Fruit fly (Drosophila melanogaster) S2 (cell line): Measurements from ENCODE around the gene CG13950.

Experiments used
- CG8478 ChIP-seq: fragments of >200 bp; optimal IDR thresholded peaks from 2 replicates; lab custom pipeline; 2018
- CTCF ChIP-seq, 2 experiments: fragments of >200 bp; optimal IDR thresholded peaks; 2 replicates each; lab custom pipeline; 2018

Gene CG13950

DNA sequence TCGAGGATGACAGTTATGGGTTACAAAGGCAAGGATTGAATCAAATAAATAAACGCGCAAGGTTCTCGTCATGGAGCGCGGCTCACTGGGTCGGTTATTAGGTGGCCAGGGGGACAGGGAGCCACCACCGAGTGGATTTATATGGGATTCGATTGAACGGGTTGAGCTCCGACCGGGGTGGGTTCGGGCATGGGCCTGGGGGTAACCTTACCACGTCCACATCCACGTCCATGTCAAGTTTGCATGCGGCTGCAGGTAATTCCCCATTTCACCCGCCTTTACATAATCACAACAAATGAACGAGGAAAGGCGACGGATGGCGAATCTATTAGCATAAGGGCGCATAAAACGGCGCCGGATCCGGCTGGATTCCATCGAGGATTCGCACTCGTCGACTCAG lies at the start of gene CG13950:
Gene CG13950, plus strand, starts transcription at position 301 of the 400 bp plus-strand sequence.
- TF ChIP-seq CTCF (optimal IDR thresholded peaks at IDR 0.05; lab: Kevin White, UChicago) (no peak), CG8478 (lab: Kevin White, UChicago) (no peak)

DNA sequence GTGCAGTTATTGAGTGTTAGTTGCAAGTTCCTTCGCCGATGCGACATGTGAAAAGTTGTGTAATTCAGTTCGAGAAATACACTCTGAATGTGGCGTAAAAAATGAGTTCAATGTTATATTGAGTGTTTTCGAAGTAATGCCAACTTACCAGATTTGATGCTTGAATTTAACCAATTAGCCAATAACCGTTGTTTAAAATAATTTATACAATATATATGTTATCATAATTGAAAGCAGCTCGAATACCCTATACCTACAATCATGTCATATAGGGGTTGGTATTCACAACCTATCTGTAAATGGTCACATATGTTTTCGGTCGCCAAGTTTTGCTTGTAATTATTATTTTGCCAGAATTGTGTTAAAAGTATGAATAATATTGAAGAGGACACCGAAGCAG lies 49.7 kb upstream of the CG13950 start, which contains the start of gene Nnf1b:
Gene Nnf1b, plus strand, starts transcription at position 301 of the 400 bp plus-strand sequence.
- TF ChIP-seq CTCF (optimal IDR thresholded peaks at IDR 0.05; lab: Kevin White, UChicago) (no peak), CG8478 (lab: Kevin White, UChicago) (no peak)

DNA sequence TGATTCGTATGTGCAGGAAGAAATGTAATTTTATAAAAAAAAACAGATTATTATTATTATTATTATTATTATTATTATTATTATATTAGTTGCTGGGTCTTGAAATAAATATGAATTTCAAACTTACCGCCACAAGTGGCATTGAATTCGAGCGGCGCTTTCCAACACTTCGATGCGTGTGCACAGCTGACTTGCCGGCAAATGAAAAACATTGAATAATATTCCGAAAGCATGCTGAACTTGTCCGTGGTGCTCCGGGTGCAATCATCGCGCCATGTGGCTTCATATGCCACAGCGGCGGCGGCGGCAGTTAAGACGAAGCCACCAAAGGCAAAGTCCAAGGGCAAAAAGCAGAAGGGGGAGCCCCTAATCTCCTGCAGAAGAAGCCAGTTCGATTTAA lies 48.6 kb upstream of the CG13950 start, which contains the start of gene Dbp21E2:
Gene Dbp21E2, plus strand, starts transcription at position 180 of the 400 bp plus-strand sequence.
- TF ChIP-seq CTCF (optimal IDR thresholded peaks at IDR 0.05; lab: Kevin White, UChicago), result no peak
- no peak for TF ChIP-seq CG8478 (lab: Kevin White, UChicago)

DNA sequence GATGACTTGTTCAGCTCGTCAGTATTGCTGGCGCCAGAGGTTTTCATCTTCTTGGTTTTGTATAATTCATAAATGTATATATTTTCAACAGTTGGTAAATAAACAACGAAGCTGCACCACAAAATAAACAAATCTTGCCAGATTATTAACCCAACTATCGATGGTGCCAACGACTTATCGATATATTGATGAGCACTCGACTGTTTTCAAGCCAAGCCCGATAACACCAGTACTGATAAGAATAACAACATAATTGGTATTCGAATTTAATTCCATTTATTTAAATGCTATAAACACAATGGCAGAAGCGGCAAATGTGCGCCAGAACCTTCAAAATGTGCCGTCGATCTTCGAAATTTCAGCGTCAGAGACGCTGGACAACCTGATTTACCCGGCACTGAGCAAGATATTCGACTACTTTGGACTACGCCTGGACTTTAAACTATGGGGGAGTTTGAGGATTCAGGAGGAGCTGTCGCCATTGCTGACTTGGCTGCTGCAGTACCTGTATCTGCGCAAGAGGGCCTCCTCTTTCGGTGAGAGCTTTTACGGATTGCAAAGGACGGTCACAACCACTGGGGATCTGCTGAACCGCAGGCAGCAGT lies 44.1 kb upstream of the CG13950 start, which contains the start of the genes Saf6 and Pex12:
Gene Saf6, minus strand, starts transcription at position 166 of the 605 bp plus-strand sequence.
Gene Pex12, plus strand, starts transcription at position 209 of the 605 bp plus-strand sequence.
- TF ChIP-seq CG8478 (lab: Kevin White, UChicago) (no peak), CTCF (optimal IDR thresholded peaks at IDR 0.05; lab: Kevin White, UChicago) (no peak)

DNA sequence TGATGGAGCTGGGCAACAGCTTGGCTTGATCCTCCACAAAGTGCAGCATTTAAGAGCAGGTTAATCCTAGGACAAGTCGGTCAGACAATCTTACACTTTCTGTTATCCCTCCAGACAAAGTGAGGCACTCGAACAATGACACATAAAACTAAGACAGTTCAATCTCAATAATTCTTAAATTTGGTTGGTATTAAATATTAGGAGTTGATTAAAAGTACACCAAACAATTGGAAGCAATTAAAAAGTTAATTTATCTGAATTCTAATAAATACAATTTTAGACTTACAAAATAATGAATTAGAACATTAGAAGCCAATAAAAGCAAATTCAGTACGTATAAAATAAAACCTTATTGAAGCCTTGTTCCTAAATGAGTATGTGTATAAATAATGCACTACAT lies 42.1 kb upstream of the CG13950 start, which contains the start of gene CG15880:
Gene CG15880, minus strand, starts transcription at position 101 of the 400 bp plus-strand sequence.
- TF ChIP-seq CG8478 (lab: Kevin White, UChicago), result no peak
- TF ChIP-seq CTCF (optimal IDR thresholded peaks at IDR 0.05; lab: Kevin White, UChicago), result no peak

DNA sequence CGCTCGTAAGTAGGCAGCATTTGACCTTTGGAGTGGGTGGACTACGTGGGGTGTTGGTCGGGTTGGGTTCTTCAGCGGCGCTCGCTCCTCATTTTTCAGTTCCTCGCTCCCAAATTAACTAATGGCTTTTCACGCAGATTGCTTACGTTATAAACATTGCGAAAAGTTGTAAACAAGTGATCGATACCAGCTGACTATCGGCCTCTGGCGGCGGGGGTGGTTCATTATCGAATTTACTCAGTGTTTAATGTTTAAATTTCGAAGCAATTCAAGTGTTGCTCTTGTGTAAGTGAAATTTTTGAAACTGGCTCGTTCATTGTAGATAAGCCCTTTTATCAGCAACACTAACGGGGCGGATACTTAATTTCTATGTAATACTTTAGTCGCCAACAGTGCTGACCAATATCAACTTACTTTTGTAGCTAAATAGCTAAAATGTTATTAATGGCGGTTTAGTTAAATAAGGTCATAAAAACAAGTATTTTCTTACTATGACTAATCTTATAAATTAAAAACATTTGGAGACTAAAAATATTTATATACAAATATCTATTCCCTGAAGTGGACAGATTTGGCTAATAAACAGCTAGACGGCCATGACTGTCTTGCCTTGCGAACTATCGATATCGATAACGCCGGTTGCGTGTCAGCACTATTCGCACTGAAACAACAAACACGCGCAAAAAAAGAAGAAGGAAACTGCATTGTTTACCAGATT lies 40.5 kb upstream of the CG13950 start, which contains the start of the genes PGAP2 and Clp:
Gene PGAP2, minus strand, starts transcription at position 194 of the 718 bp plus-strand sequence.
Gene Clp, plus strand, starts transcription at position 650 of the 718 bp plus-strand sequence.
- peak in 1 of 2 experiments; percentile 35 for TF ChIP-seq CTCF (optimal IDR thresholded peaks at IDR 0.05; lab: Kevin White, UChicago)
- TF ChIP-seq CG8478 (lab: Kevin White, UChicago), result no peak

DNA sequence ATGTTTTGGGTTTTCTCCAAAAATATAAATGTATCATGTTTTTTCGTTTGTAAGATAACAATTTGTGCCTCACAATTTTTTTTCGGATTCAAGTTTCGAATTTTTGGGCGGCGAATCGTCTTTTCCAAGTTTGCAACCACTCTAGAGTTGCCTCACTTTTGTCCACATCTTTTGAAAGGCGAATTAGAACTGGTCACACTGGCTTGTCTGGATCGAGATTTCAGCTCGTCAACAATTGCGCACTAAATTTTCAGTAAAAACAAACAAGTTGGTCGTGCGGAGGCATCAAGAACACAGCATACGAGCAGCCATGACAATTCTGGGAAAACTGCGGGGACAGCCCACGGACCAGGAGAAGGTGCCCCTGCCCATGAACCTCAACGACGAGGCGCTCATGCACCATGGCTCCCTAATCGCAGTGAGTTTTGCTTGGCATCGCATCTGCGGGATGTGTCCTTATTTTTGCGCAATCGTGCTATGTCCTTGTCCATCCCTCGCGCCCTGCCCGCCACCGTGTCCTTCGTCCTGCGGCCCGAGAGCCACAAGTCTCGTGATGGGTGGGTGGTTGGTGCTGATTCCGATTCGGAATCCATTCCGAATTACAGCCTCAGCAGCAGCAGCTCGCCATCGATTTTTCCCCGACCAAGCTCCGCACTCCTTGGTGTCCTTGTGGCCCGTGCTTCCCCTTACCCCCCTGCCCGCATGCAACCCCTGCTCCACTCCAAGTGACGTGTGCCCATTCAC lies 38.6 kb upstream of the CG13950 start, which contains the start of gene CG3662:
Gene CG3662, plus strand, starts transcription at position 48 of the 744 bp plus-strand sequence.
- TF ChIP-seq CG8478 (lab: Kevin White, UChicago), result no peak
- peak; percentile 36 to 56 for TF ChIP-seq CTCF (optimal IDR thresholded peaks at IDR 0.05; lab: Kevin White, UChicago)

DNA sequence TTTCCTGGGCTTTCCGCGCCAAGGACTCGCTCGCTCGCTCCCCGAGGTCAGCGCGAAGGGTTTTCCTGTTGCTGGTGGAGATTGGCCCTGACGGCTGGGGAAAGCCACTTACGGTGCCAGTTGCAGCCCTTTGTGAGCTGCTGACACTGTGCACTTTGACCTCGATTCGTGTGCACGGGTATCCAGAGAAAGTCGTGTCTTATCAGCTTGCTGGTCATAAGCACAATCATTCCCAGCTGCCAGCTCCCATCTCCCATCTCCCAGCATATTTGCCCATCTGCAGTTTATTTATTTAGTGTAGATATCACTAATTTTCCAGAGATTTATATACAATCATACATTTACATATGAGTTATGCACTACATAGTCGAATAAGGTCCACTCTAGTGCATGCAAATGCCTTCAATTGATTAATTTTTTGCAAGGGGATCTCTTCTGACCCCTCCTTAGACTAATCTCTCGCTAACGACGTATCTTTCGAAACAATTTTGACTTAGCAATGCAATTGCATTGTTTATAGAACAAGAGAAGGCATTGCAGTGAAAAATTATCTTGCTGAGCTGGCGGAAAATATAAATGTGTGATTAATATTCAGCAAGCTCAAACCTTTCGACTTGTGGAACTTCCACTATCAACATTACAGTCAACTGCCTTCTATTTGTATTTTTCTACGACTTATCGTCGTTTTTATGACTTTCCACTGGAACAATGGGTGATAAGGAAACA lies 37.8 kb upstream of the CG13950 start:
- TF ChIP-seq CTCF (optimal IDR thresholded peaks at IDR 0.05; lab: Kevin White, UChicago), result no peak
- no peak for TF ChIP-seq CG8478 (lab: Kevin White, UChicago)

DNA sequence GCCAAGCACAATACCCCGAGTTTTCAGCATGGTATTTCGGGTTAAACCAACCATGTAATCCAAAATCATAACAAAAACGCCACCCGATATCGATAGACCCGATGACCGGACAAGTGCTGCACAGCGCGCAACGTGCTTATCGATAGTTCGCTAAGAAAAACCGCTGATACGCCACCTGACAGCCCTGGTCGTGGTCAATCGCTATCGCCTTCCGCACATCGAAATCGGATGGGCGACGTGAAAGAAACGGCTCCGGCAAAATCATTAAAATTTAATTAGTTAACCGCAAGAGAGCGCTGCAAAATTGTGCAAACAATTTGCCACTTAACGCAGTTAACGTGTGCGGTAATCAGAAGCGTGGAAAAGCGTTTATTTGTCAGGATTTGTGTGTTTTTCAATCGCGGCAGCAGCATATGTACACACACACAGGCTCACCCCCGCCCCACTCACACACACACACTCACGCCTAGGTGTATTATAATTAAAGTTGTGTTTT lies 34.2 kb upstream of the CG13950 start, which contains the start of the genes CG3862 and dock:
Gene CG3862, minus strand, starts transcription at position 94 of the 496 bp plus-strand sequence.
Gene dock, plus strand, starts transcription at position 202 of the 496 bp plus-strand sequence.
- no peak for TF ChIP-seq CG8478 (lab: Kevin White, UChicago)
- peak; percentile 59 to 65 for TF ChIP-seq CTCF (optimal IDR thresholded peaks at IDR 0.05; lab: Kevin White, UChicago)

DNA sequence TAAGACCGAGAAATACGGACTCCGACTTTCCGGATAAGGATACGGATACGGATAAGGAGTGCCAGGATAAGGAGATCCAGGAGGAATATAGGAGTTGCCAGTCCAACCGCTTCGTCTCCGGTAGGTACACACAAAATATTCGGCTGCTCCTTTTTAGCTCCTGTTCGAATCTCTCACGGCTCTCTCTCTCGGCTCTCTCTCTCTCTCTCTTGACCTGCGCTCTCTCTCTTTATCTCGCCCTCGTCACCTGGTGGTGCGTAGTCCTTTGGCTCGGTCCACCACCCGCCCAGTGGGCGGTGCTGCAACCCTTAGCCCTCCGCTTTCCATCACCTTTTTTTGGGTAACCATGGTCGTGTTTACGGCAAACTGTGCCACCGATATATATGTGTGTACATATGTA lies 33.6 kb upstream of the CG13950 start:
- TF ChIP-seq CTCF (optimal IDR thresholded peaks at IDR 0.05; lab: Kevin White, UChicago), result no peak
- no peak for TF ChIP-seq CG8478 (lab: Kevin White, UChicago)

DNA sequence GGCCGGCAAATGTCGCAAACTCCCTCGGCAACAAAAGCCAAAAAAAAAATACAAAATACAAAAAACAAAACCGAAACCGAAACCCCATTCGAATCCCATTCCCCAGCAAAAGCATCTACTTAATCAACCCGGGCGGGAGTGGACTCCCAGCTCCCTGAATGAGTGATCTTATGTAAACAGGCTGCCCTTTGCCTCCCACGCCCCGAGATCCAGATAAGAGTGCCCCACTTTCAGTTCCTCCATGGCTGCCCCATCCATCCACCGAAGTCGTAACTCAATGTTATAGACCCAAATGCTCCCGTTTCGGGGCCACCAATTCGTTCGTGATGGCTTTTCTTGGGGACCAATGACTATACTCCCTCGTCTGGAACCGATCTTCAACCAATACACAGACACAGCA lies 32.9 kb upstream of the CG13950 start:
- TF ChIP-seq CTCF (optimal IDR thresholded peaks at IDR 0.05; lab: Kevin White, UChicago), result no peak
- TF ChIP-seq CG8478 (lab: Kevin White, UChicago), result no peak

DNA sequence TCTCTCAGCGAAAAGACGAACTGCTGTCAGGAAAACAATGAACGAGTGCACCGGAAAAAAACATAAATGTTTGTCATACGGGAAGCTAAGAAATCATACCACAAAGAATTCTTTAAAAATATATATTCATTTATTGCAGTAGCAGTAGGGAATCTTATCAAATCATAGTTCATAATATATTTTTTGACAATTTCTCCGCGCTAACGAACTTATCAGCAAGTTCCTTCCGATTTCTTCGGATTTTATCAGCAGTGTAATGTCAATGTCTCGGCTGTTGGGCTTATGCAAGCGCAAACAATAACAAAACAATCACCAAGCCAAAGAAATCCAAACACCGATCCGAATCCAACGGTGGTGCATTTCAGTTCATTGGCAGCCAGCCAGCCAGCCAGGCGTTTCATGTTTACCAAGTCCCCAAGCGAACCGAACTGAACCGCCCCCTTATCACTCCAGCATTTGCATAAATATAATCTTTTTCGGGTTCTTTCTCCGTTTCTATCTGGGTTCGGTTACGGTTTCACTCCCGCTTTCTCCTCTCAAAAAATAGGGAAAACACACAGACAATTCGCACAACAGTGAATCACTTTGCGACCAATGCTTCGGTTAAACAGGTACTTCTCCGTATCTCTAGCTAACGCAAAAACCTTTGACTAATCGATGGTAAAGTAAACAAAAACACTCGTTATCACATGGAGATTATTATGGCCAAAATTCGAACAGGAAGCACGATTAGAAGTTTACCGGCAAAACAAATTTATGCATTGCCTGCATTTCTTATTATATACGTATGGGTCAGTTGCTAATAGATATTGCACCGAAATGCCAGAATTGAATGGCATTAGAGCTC lies 32.3 kb upstream of the CG13950 start:
- TF ChIP-seq CTCF (optimal IDR thresholded peaks at IDR 0.05; lab: Kevin White, UChicago), result no peak
- no peak for TF ChIP-seq CG8478 (lab: Kevin White, UChicago)
